Fruit fly (Drosophila melanogaster): ENCODE measurements around the gene CG12715.

CG12715 gene

DNA sequence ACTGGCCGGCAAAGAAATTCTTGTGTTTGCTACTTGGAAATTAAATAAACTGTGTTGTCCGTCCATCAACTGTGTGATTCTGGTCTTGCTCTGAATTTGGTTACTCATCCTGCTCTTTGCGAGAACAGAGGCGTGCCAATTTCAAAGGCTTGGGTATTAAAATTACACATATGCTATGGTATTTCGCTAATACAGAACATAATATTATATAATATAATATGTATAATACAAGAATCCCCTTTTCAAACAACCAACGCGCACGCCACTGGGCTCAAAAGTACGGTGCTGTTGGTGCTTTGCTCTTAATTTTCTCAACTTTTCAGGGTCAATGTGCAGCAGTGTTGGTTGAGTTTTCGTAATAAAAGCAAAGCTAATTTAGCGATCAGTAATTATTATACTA lies 44.8 kb upstream of the CG12715 start (continued):
- TF ChIP-seq row (GFP tag; IDR thresholded peaks at IDR 0.05): peak; percentile 90
- TF ChIP-seq maf-S (GFP tag; optimal IDR thresholded peaks at IDR 0.05): no peak
- TF ChIP-seq gsb-n (tag; optimal IDR thresholded peaks at IDR 0.05): no peak
- peak; percentile 47 for TF ChIP-seq kah (GFP tag; optimal IDR thresholded peaks at IDR 0.05)
- TF ChIP-seq CG15073 (GFP tag; optimal IDR thresholded peaks at IDR 0.05): no peak
- peak; percentile 92 for TF ChIP-seq sob (GFP tag; IDR thresholded peaks at IDR 0.05)
- TF ChIP-seq CHES-1-like (GFP tag; optimal IDR thresholded peaks at IDR 0.05): no peak
- peak; percentile 74 for TF ChIP-seq ttk (GFP tag; IDR thresholded peaks at IDR 0.05)
- TF ChIP-seq CG2199 (GFP tag; IDR thresholded peaks at IDR 0.05): peak; percentile 64; the same call in 1 of the 3 replicates
- peak; percentile 77 for TF ChIP-seq CG6175 (GFP tag; IDR thresholded peaks at IDR 0.05)
- TF ChIP-seq oc (tag; optimal IDR thresholded peaks at IDR 0.05): peak; percentile 40
- TF ChIP-seq Hr51 (GFP tag; optimal IDR thresholded peaks at IDR 0.05): peak in 1 of 2 experiments; percentile 85
- TF ChIP-seq Bteb2 (GFP tag; optimal IDR thresholded peaks at IDR 0.05): no peak
- peak; percentile 81 for TF ChIP-seq B-H1 (GFP tag; IDR thresholded peaks at IDR 0.05)
- peak; percentile 59 for TF ChIP-seq D19B (GFP tag; optimal IDR thresholded peaks at IDR 0.05)
- peak; percentile 15 for TF ChIP-seq CG4617 (GFP tag; optimal IDR thresholded peaks at IDR 0.05; ENCODE audit: borderline replicate concordance)
- TF ChIP-seq HmgD (GFP tag; optimal IDR thresholded peaks at IDR 0.05): no peak
- TF ChIP-seq Dek (tag; optimal IDR thresholded peaks at IDR 0.05): peak; percentile 88
- no peak for TF ChIP-seq Scr (GFP tag; IDR thresholded peaks at IDR 0.05; ENCODE audit: partially characterized antibody)
- peak; percentile 24 for TF ChIP-seq CG4820 (GFP tag; optimal IDR thresholded peaks at IDR 0.05)
- TF ChIP-seq CG7372 (GFP tag; IDR thresholded peaks at IDR 0.05): peak; percentile 87
- TF ChIP-seq Adf1 (GFP tag; IDR thresholded peaks at IDR 0.05): peak; percentile 41; the same call in 1 of the 2 replicates
- TF ChIP-seq lmd (GFP tag; IDR thresholded peaks at IDR 0.05): peak; percentile 93
- TF ChIP-seq CG14441 (GFP tag; IDR thresholded peaks at IDR 0.05): peak; percentile 94
- TF ChIP-seq fru (optimal IDR thresholded peaks at IDR 0.05): no peak
- peak; percentile 75 for TF ChIP-seq sisA (GFP tag; IDR thresholded peaks at IDR 0.05)
- TF ChIP-seq chm (GFP tag; IDR thresholded peaks at IDR 0.05): peak; percentile 87
- TF ChIP-seq mam (GFP tag; optimal IDR thresholded peaks at IDR 0.05): peak; percentile 26
- TF ChIP-seq Atf6 (GFP tag; IDR thresholded peaks at IDR 0.05): peak; percentile 84
- TF ChIP-seq CG8388 (GFP tag; optimal IDR thresholded peaks at IDR 0.05): peak; percentile 65
- peak; percentile 81 for TF ChIP-seq stc (GFP tag; IDR thresholded peaks at IDR 0.05)
- TF ChIP-seq CG30431 (GFP tag; optimal IDR thresholded peaks at IDR 0.05): peak; percentile 63
- TF ChIP-seq CG8359 (GFP tag; optimal IDR thresholded peaks at IDR 0.05; ENCODE audit: borderline replicate concordance): peak; percentile 32
- peak; percentile 68 for TF ChIP-seq Ssrp (tag; optimal IDR thresholded peaks at IDR 0.05)
- no peak for TF ChIP-seq prd (optimal IDR thresholded peaks at IDR 0.05)
- peak; percentile 88 for TF ChIP-seq prd (GFP tag; IDR thresholded peaks at IDR 0.05)
- no peak for TF ChIP-seq CG7963 (GFP tag; IDR thresholded peaks at IDR 0.05; ENCODE audit: partially characterized antibody)
- 0 out of 2 replicates have a peak, but pooled peaks have one; percentile 62 for TF ChIP-seq CG17612 (GFP tag; IDR thresholded peaks at IDR 0.05)
- peak; percentile 94 for TF ChIP-seq CG15269 (tag; optimal IDR thresholded peaks at IDR 0.05)
- TF ChIP-seq Side (GFP tag; optimal IDR thresholded peaks at IDR 0.05): no peak
- TF ChIP-seq H15 (GFP tag; IDR thresholded peaks at IDR 0.05): peak; percentile 73; the same call in 2 of the 3 replicates
- TF ChIP-seq HLH4C (GFP tag; IDR thresholded peaks at IDR 0.05; ENCODE audit: partially characterized antibody): no peak
- no peak for TF ChIP-seq h (optimal IDR thresholded peaks at IDR 0.05)
- peak; percentile 51 for TF ChIP-seq CG16815 (GFP tag; optimal IDR thresholded peaks at IDR 0.05)
- peak; percentile 83 for TF ChIP-seq CG11696 (GFP tag; IDR thresholded peaks at IDR 0.05)
- TF ChIP-seq ind (GFP tag; optimal IDR thresholded peaks at IDR 0.05): peak; percentile 80
- peak; percentile 89 for TF ChIP-seq CG6272 (GFP tag; IDR thresholded peaks at IDR 0.05)
- no peak for TF ChIP-seq CG9609 (GFP tag; optimal IDR thresholded peaks at IDR 0.05)
- no peak for TF ChIP-seq inv (GFP tag; IDR thresholded peaks at IDR 0.05; ENCODE audit: partially characterized antibody)
- peak; percentile 71 for TF ChIP-seq sd (tag; optimal IDR thresholded peaks at IDR 0.05)
- peak; percentile 83 for TF ChIP-seq CG10209 (GFP tag; optimal IDR thresholded peaks at IDR 0.05)
- peak; percentile 75 for TF ChIP-seq dmrt99B (tag; optimal IDR thresholded peaks at IDR 0.05)
